Worm (Caenorhabditis elegans) whole organism, mixed stage, embryonic: ENCODE measurements around the gene fbxa-199.
A peak's percentile ranks its signal among the peaks of the same experiment; 100 is the strongest.

Source experiments
- M03D4.4 ChIP-seq: sonication (generic microtip); optimal IDR thresholded peaks from 2 replicates; lab custom pipeline; 2017; ENCODE audit warnings: mild to moderate bottlenecking, missing genetic modification characterization, missing compliant biosample characterization
- bed-3 ChIP-seq: fragments of 200-800 bp; sonication (Bioruptor generic); optimal IDR thresholded peaks from 3 replicates; lab custom pipeline; 2018; ENCODE audit warnings: mild to moderate bottlenecking, missing genetic modification characterization, moderate library complexity, missing compliant biosample characterization
- ceh-39 ChIP-seq: fragments of 150-350 bp; optimal IDR thresholded peaks from 2 replicates; lab custom pipeline; 2014; ENCODE audit warnings: missing biosample characterization, missing genetic modification characterization
- ceh-43 ChIP-seq: fragments of 200-800 bp; sonication (Bioruptor generic); optimal IDR thresholded peaks from 2 replicates; lab custom pipeline; 2018; ENCODE audit warnings: mild to moderate bottlenecking, missing genetic modification characterization, moderate library complexity, missing compliant biosample characterization
- ceh-83 ChIP-seq: fragments of 200-800 bp; sonication (Bioruptor generic); optimal IDR thresholded peaks from 2 replicates; lab custom pipeline; 2018; ENCODE audit warnings: mild to moderate bottlenecking, missing genetic modification characterization, missing compliant biosample characterization
- cnd-1 ChIP-seq: fragments of 200-800 bp; sonication (Bioruptor generic); optimal IDR thresholded peaks from 2 replicates; lab custom pipeline; 2018; ENCODE audit warnings: mild to moderate bottlenecking, missing genetic modification characterization, missing compliant biosample characterization
- drap-1 ChIP-seq: fragments of 200-800 bp; sonication (Bioruptor generic); optimal IDR thresholded peaks from 3 replicates; lab custom pipeline; 2018; ENCODE audit warnings: mild to moderate bottlenecking, missing genetic modification characterization, missing compliant biosample characterization
- elt-1 ChIP-seq: sonication (generic microtip); optimal IDR thresholded peaks from 2 replicates; lab custom pipeline; 2017; ENCODE audit warnings: missing genetic modification characterization, mild to moderate bottlenecking, missing compliant biosample characterization, antibody characterized with exemption, moderate library complexity, borderline replicate concordance; ENCODE audit not compliant: insufficient read depth
- elt-3 ChIP-seq: fragments of 150-350 bp; optimal IDR thresholded peaks from 2 replicates; lab custom pipeline; 2014; ENCODE audit warnings: missing biosample characterization, missing genetic modification characterization
- flh-1 ChIP-seq: fragments of 200-800 bp; sonication (Bioruptor generic); optimal IDR thresholded peaks from 2 replicates; lab custom pipeline; 2018; ENCODE audit warnings: mild to moderate bottlenecking, missing genetic modification characterization, moderate library complexity, missing compliant biosample characterization
- ham-2 ChIP-seq: fragments of 200-800 bp; sonication (Bioruptor generic); optimal IDR thresholded peaks from 2 replicates; lab custom pipeline; 2018; ENCODE audit warnings: mild to moderate bottlenecking, missing genetic modification characterization, missing compliant biosample characterization
- hlh-1 ChIP-seq: fragments of 150-350 bp; optimal IDR thresholded peaks from 2 replicates; lab custom pipeline; 2014; ENCODE audit warnings: missing biosample characterization, missing genetic modification reagents, missing genetic modification characterization
- lin-13 ChIP-seq: fragments of 150-350 bp; optimal IDR thresholded peaks from 2 replicates; lab custom pipeline; 2014; ENCODE audit warnings: missing biosample characterization, missing genetic modification characterization
- lin-32 ChIP-seq: fragments of 200-800 bp; sonication (Bioruptor generic); optimal IDR thresholded peaks from 2 replicates; lab custom pipeline; 2018; ENCODE audit warnings: mild to moderate bottlenecking, missing genetic modification characterization, missing compliant biosample characterization
- lsy-2 ChIP-seq: fragments of 150-350 bp; optimal IDR thresholded peaks from 2 replicates; lab custom pipeline; 2014; ENCODE audit warnings: missing biosample characterization, missing genetic modification characterization
- mab-5 ChIP-seq: fragments of 150-350 bp; optimal IDR thresholded peaks from 2 replicates; lab custom pipeline; 2014; ENCODE audit warnings: missing biosample characterization, missing genetic modification characterization
- mls-2 ChIP-seq: sonication (generic microtip); optimal IDR thresholded peaks from 2 replicates; lab custom pipeline; 2016; ENCODE audit warnings: mild to moderate bottlenecking, missing genetic modification characterization, moderate library complexity, missing compliant biosample characterization
- nhr-12 ChIP-seq: fragments of 150-350 bp; optimal IDR thresholded peaks from 2 replicates; lab custom pipeline; 2014; ENCODE audit warnings: missing biosample characterization, missing genetic modification characterization
- nhr-2 ChIP-seq: fragments of 150-350 bp; optimal IDR thresholded peaks from 2 replicates; lab custom pipeline; 2014; ENCODE audit warnings: missing biosample characterization, missing genetic modification characterization
- nhr-237 ChIP-seq: fragments of 150-350 bp; optimal IDR thresholded peaks from 2 replicates; lab custom pipeline; 2014; ENCODE audit warnings: missing biosample characterization, missing genetic modification characterization
- nhr-28 ChIP-seq: fragments of 150-350 bp; optimal IDR thresholded peaks from 2 replicates; lab custom pipeline; 2014; ENCODE audit warnings: missing biosample characterization, missing genetic modification characterization
- pha-4 ChIP-seq: fragments of 150-350 bp; optimal IDR thresholded peaks from 2 replicates; lab custom pipeline; 2018; ENCODE audit warnings: missing biosample characterization, missing genetic modification reagents, missing genetic modification characterization
- sem-2 ChIP-seq: fragments of 200-800 bp; sonication (Bioruptor generic); optimal IDR thresholded peaks from 2 replicates; lab custom pipeline; 2018; ENCODE audit warnings: mild to moderate bottlenecking, missing genetic modification characterization, missing compliant biosample characterization
- snpc-4 ChIP-seq: fragments of 150-350 bp; optimal IDR thresholded peaks from 2 replicates; lab custom pipeline; 2014; ENCODE audit warnings: missing biosample characterization, missing genetic modification characterization
- sptf-1 ChIP-seq: sonication (generic microtip); optimal IDR thresholded peaks from 2 replicates; lab custom pipeline; 2017; ENCODE audit warnings: mild to moderate bottlenecking, missing genetic modification characterization, moderate library complexity, missing compliant biosample characterization
- tbx-8 ChIP-seq: fragments of 200-800 bp; sonication (Bioruptor generic); optimal IDR thresholded peaks from 2 replicates; lab custom pipeline; 2018; ENCODE audit warnings: mild to moderate bottlenecking, missing genetic modification characterization, moderate library complexity, missing compliant biosample characterization
- unc-39 ChIP-seq: fragments of 150-350 bp; optimal IDR thresholded peaks from 2 replicates; lab custom pipeline; 2014; ENCODE audit warnings: missing biosample characterization, missing genetic modification characterization
- zip-8 ChIP-seq: fragments of 150-350 bp; optimal IDR thresholded peaks from 2 replicates; lab custom pipeline; 2014; ENCODE audit warnings: missing biosample characterization, missing genetic modification characterization
- ztf-11 ChIP-seq: fragments of 150-350 bp; optimal IDR thresholded peaks from 2 replicates; lab custom pipeline; 2014; ENCODE audit warnings: missing biosample characterization, missing genetic modification characterization

Gene fbxa-199

ce11 chrV:15399691-15400377 is 1.2 kb upstream of the fbxa-199 start, which contains the start of the genes T06E6.15 and sri-7:
TSS of gene T06E6.15 (minus strand) at chrV:15399791.
TSS of gene sri-7 (plus strand) at chrV:15400327.
- TF ChIP-seq nhr-12 (no peak), pha-4 (tag; lab: Kevin White, UChicago) (no peak), tbx-8 (GFP tag; lab: Kevin White, UChicago) (no peak), zip-8 (tag; lab: Kevin White, UChicago) (no peak), drap-1 (no peak), cnd-1 (tag; lab: Kevin White, UChicago) (no peak), bed-3 (GFP tag; lab: Kevin White, UChicago) (no peak), ceh-39 (tag; lab: Kevin White, UChicago) (no peak), ceh-83 (GFP tag; lab: Kevin White, UChicago) (no peak), ztf-11 (no peak), snpc-4 (tag; lab: Kevin White, UChicago) (no peak), lin-32 (GFP tag; lab: Kevin White, UChicago) (no peak)

ce11 chrV:15397139-15397538 is 1.5 kb downstream of the fbxa-199 start:
- TF ChIP-seq mab-5 (tag; lab: Kevin White, UChicago) (no peak), bed-3 (GFP tag; lab: Kevin White, UChicago) (no peak), snpc-4 (tag; lab: Kevin White, UChicago) (no peak), drap-1 (no peak), M03D4.4 (tag; lab: Kevin White, UChicago) (no peak), ceh-43 (GFP tag; lab: Kevin White, UChicago) (no peak), nhr-2 (tag; lab: Kevin White, UChicago) (no peak), nhr-28 (tag; lab: Kevin White, UChicago) (no peak), pha-4 (tag; lab: Kevin White, UChicago) (no peak), elt-1 (tag; lab: Kevin White, UChicago) (no peak), cnd-1 (tag; lab: Kevin White, UChicago) (no peak), ztf-11 (no peak)

DNA sequence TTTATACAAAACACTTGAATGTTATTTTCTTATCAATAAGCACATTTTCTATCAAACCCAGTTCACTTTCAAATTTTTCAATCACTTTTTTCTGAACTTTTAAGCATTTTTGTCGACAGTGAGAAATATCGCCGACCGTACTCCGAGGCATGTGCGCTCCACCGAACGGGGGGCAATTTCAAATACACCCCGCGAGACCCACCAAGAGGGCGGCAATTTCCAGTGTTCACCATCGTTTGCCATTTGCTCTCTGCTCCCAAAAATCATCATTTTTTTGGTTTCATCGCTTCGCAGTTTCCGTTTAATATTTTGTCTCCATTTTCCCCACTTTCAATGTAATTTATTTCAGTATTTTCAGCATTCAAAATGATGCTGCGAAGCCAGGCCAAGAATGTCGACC is 3.3 kb downstream of the fbxa-199 start, which contains the start of gene cyb-3:
TSS of gene cyb-3 (plus strand) at position 350 of the 400 bp plus-strand sequence.
- TF ChIP-seq lsy-2 (tag; lab: Kevin White, UChicago) (peak; percentile 57), flh-1 (GFP tag; lab: Kevin White, UChicago) (no peak)

- TF ChIP-seq hlh-1 (no peak), ztf-11 (no peak), unc-39 (tag; lab: Kevin White, UChicago) (no peak), nhr-12 (no peak), nhr-2 (tag; lab: Kevin White, UChicago) (no peak), drap-1 (no peak), mab-5 (tag; lab: Kevin White, UChicago) (no peak), ceh-39 (tag; lab: Kevin White, UChicago) (no peak), snpc-4 (tag; lab: Kevin White, UChicago) (no peak), lin-13 (tag; lab: Kevin White, UChicago) (no peak), mls-2 (tag; lab: Kevin White, UChicago) (no peak), nhr-28 (tag; lab: Kevin White, UChicago) (no peak), nhr-237 (tag; lab: Kevin White, UChicago) (no peak), M03D4.4 (tag; lab: Kevin White, UChicago) (no peak), tbx-8 (GFP tag; lab: Kevin White, UChicago) (no peak), ceh-43 (GFP tag; lab: Kevin White, UChicago) (no peak)
Observed at ce11 chrV:15394906-15395305, 3.7 kb downstream of the fbxa-199 start, which contains the start of gene T06E6.1. TSS of gene T06E6.1 (minus strand) at chrV:15394961.

DNA sequence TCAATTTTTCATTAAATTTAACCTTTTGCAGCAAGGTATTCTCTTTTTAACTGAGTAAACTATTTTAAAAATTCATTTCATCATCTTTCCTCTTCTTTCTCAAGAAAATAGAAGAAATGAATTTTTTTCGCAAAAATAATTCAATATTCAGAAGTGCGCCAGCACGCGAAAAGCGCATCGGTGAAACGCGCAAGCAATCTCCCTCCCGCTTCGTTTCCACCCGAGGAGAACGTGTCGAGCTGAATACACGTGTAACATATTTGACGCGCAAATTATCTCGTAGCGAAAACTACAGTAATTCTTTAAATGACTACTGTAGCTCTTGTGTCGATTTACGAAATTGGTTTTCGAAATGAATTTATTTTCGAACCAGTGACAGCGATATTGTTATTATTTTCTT is 6.6 kb downstream of the fbxa-199 start:
- no peak for TF ChIP-seq nhr-237 (tag; lab: Kevin White, UChicago)
- TF ChIP-seq ceh-39 (tag; lab: Kevin White, UChicago), result no peak
- no peak for TF ChIP-seq pha-4 (tag; lab: Kevin White, UChicago)
- no peak for TF ChIP-seq ceh-83 (GFP tag; lab: Kevin White, UChicago)
- no peak for TF ChIP-seq tbx-8 (GFP tag; lab: Kevin White, UChicago)
- no peak for TF ChIP-seq lin-13 (tag; lab: Kevin White, UChicago)
- TF ChIP-seq cnd-1 (tag; lab: Kevin White, UChicago), result no peak
- no peak for TF ChIP-seq sptf-1 (tag; lab: Kevin White, UChicago)
- TF ChIP-seq zip-8 (tag; lab: Kevin White, UChicago), result no peak
- no peak for TF ChIP-seq sem-2 (GFP tag; lab: Kevin White, UChicago)
- TF ChIP-seq nhr-28 (tag; lab: Kevin White, UChicago), result no peak
- TF ChIP-seq elt-3, result no peak
- no peak for TF ChIP-seq mab-5 (tag; lab: Kevin White, UChicago)
- no peak for TF ChIP-seq nhr-12
- no peak for TF ChIP-seq flh-1 (GFP tag; lab: Kevin White, UChicago)
- no peak for TF ChIP-seq ham-2
- no peak for TF ChIP-seq M03D4.4 (tag; lab: Kevin White, UChicago)
- no peak for TF ChIP-seq ztf-11
